Worm (Caenorhabditis elegans): Measurements from ENCODE around the gene F56F11.2.

DNA sequence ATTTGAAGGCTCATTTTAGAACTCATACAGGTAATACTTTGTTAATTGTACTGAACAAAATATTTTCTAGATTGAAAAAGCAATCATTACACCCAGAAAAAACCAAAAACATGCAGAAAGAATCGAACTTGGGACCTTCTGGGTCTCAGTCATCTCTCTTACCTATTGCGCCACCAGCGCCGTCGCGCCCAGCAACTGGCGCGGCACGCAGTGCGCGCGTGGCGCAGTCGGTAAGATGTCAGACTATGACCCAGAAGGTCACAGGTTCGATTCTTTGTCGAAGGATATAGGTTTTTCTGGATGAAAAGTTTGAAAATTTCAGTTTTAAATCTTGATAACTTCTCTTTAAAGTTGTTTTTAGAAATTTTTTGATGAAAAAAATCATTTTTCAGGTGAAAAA, 2.4 kb upstream of the F56F11.2 start:
- TF ChIP-seq nhr-232 (tag; optimal IDR thresholded peaks at IDR 0.05) (no peak), ceh-9 (tag; optimal IDR thresholded peaks at IDR 0.05) (no peak), ahr-1 (tag; optimal IDR thresholded peaks at IDR 0.05) (no peak), fkh-6 (tag; optimal IDR thresholded peaks at IDR 0.05) (no peak), F13H6.1 (tag; optimal IDR thresholded peaks at IDR 0.05) (no peak), ceh-18 (tag; optimal IDR thresholded peaks at IDR 0.05) (no peak), sox-2 (GFP tag; IDR thresholded peaks at IDR 0.05) (no peak), ama-1 (optimal IDR thresholded peaks at IDR 0.05) (no peak), dve-1 (tag; optimal IDR thresholded peaks at IDR 0.05) (no peak), hlh-8 (tag; optimal IDR thresholded peaks at IDR 0.05) (no peak), lin-11 (tag; optimal IDR thresholded peaks at IDR 0.05) (no peak), dmd-4 (tag; optimal IDR thresholded peaks at IDR 0.05; ENCODE audit: borderline replicate concordance) (no peak)
